Worm (Caenorhabditis elegans) whole organism, midembryonic: Measurements from ENCODE around the gene nhr-37.
"Not testable (repeated sequence)": the region's sequence is repeated elsewhere in the genome, so short reads cannot be mapped to it uniquely, and the experiment has no call there.

Experiments
- T22C8.4 ChIP-seq: fragments of 200-800 bp; sonication (Bioruptor generic); IDR thresholded peaks from 2 replicates; pipeline ENCODE4 v1.3.6; 2022; ENCODE audit warnings: missing genetic modification characterization, missing compliant biosample characterization
- cog-1 ChIP-seq: sonication (generic microtip); optimal IDR thresholded peaks from 2 replicates; lab custom pipeline; 2016; ENCODE audit warnings: missing genetic modification characterization, missing compliant biosample characterization
- flt-1 ChIP-seq: fragments of 200-800 bp; sonication (Bioruptor generic); IDR thresholded peaks from 2 replicates; pipeline ENCODE4 v1.3.6; 2022; ENCODE audit warnings: missing genetic modification characterization, missing compliant biosample characterization
- klf-2 ChIP-seq: fragments of 200-800 bp; sonication (Bioruptor generic); conservative IDR thresholded peaks from 2 replicates; pipeline ENCODE4 v1.3.6; 2022; ENCODE audit warnings: missing genetic modification reagents, missing genetic modification characterization, missing compliant biosample characterization
- med-1 ChIP-seq: sonication (generic microtip); optimal IDR thresholded peaks from 2 replicates; lab custom pipeline; 2017; ENCODE audit warnings: missing genetic modification characterization, mild to moderate bottlenecking, missing compliant biosample characterization, antibody characterized with exemption, missing genetic modification reagents; ENCODE audit not compliant: insufficient read depth
- ref-1 ChIP-seq: fragments of 200-800 bp; sonication (Bioruptor generic); conservative IDR thresholded peaks from 2 replicates; pipeline ENCODE4 v1.3.6; 2022; ENCODE audit warnings: missing genetic modification reagents, missing genetic modification characterization, missing compliant biosample characterization
- tab-1 ChIP-seq: fragments of 200-800 bp; sonication (Bioruptor generic); IDR thresholded peaks from 2 replicates; pipeline ENCODE4 v1.3.6; 2022; ENCODE audit warnings: missing genetic modification characterization, missing compliant biosample characterization
- ztf-23 ChIP-seq: fragments of 200-800 bp; sonication (Bioruptor generic); IDR thresholded peaks from 2 replicates; pipeline ENCODE4 v1.3.6; 2022; ENCODE audit warnings: missing genetic modification reagents, missing genetic modification characterization, missing compliant biosample characterization
- ztf-29 ChIP-seq: fragments of 200-800 bp; sonication (Bioruptor generic); IDR thresholded peaks from 2 replicates; pipeline ENCODE4 v1.3.6; 2022; ENCODE audit warnings: missing genetic modification reagents, missing genetic modification characterization, missing compliant biosample characterization

nhr-37 gene

ce11 chrV:6621894-6622293, at the start of gene nhr-37:
Gene nhr-37, plus strand, starts transcription at chrV:6622194.
- no peak for TF ChIP-seq T22C8.4 (GFP tag; lab: Robert Waterston, UW)

ce11 chrV:6575406-6576130, 46.4 kb upstream of the nhr-37 start, which contains the start of gene fut-2:
Gene fut-2, minus strand, starts transcription at chrV:6575890.
- TF ChIP-seq tab-1 (GFP tag; lab: Robert Waterston, UW) (no peak), med-1 (GFP tag; lab: Kevin White, UChicago) (no peak), klf-2 (GFP tag; lab: Robert Waterston, UW) (no peak), cog-1 (tag; lab: Kevin White, UChicago) (no peak), flt-1 (no peak), ztf-29 (GFP tag; lab: Robert Waterston, UW) (no peak), ref-1 (GFP tag; lab: Robert Waterston, UW) (no peak), T22C8.4 (GFP tag; lab: Robert Waterston, UW) (no peak), ztf-23 (no peak)

ce11 chrV:6576567-6576966, 45.4 kb upstream of the nhr-37 start, which contains the start of gene EGAP9.4:
Gene EGAP9.4, plus strand, starts transcription at chrV:6576867.
- TF ChIP-seq ztf-29 (GFP tag; lab: Robert Waterston, UW) (no peak), ref-1 (GFP tag; lab: Robert Waterston, UW) (no peak), ztf-23 (no peak), med-1 (GFP tag; lab: Kevin White, UChicago) (no peak), tab-1 (GFP tag; lab: Robert Waterston, UW) (no peak)

- TF ChIP-seq ztf-23 (no peak), cog-1 (tag; lab: Kevin White, UChicago) (no peak), ref-1 (GFP tag; lab: Robert Waterston, UW) (no peak), tab-1 (GFP tag; lab: Robert Waterston, UW) (no peak), flt-1 (no peak), T22C8.4 (GFP tag; lab: Robert Waterston, UW) (no peak), klf-2 (GFP tag; lab: Robert Waterston, UW) (no peak), ztf-29 (GFP tag; lab: Robert Waterston, UW) (no peak), med-1 (GFP tag; lab: Kevin White, UChicago) (no peak)
Measured at ce11 chrV:6579992-6580391, 42.0 kb upstream of the nhr-37 start, which contains the start of gene EGAP9.3. Gene EGAP9.3, minus strand, starts transcription at chrV:6580122.

- TF ChIP-seq T22C8.4 (GFP tag; lab: Robert Waterston, UW); ztf-23; cog-1 (tag; lab: Kevin White, UChicago): not testable (repeated sequence)
Measured at ce11 chrV:6581762-6582161, 40.2 kb upstream of the nhr-37 start, which contains the start of gene ZK1055.4. Gene ZK1055.4, plus strand, starts transcription at chrV:6582062.

- TF ChIP-seq med-1 (GFP tag; lab: Kevin White, UChicago) (no peak), T22C8.4 (GFP tag; lab: Robert Waterston, UW) (no peak), cog-1 (tag; lab: Kevin White, UChicago) (no peak), tab-1 (GFP tag; lab: Robert Waterston, UW) (no peak), ref-1 (GFP tag; lab: Robert Waterston, UW) (no peak), ztf-23 (no peak), ztf-29 (GFP tag; lab: Robert Waterston, UW) (no peak), klf-2 (GFP tag; lab: Robert Waterston, UW) (no peak), flt-1 (no peak)
Measured at ce11 chrV:6590283-6590682, 31.7 kb upstream of the nhr-37 start, which contains the start of gene ZK1055.2. Gene ZK1055.2, plus strand, starts transcription at chrV:6590583.

- no peak for TF ChIP-seq med-1 (GFP tag; lab: Kevin White, UChicago)
- no peak for TF ChIP-seq T22C8.4 (GFP tag; lab: Robert Waterston, UW)
- no peak for TF ChIP-seq cog-1 (tag; lab: Kevin White, UChicago)
- no peak for TF ChIP-seq ref-1 (GFP tag; lab: Robert Waterston, UW)
- TF ChIP-seq flt-1 = no peak
- TF ChIP-seq klf-2 (GFP tag; lab: Robert Waterston, UW) = no peak
- TF ChIP-seq ztf-23 = no peak
- no peak for TF ChIP-seq ztf-29 (GFP tag; lab: Robert Waterston, UW)
- no peak for TF ChIP-seq tab-1 (GFP tag; lab: Robert Waterston, UW)
Measured at ce11 chrV:6593700-6594244, 28.2 kb upstream of the nhr-37 start, which contains the start of gene hcp-1. Gene hcp-1, plus strand, starts transcription at chrV:6594194.

- TF ChIP-seq med-1 (GFP tag; lab: Kevin White, UChicago) = no peak
- TF ChIP-seq ztf-23 = no peak
- no peak for TF ChIP-seq ztf-29 (GFP tag; lab: Robert Waterston, UW)
- TF ChIP-seq tab-1 (GFP tag; lab: Robert Waterston, UW) = no peak
- no peak for TF ChIP-seq cog-1 (tag; lab: Kevin White, UChicago)
Measured at ce11 chrV:6602556-6603062, 19.4 kb upstream of the nhr-37 start, which contains the start of gene ZK1055.6. Gene ZK1055.6, minus strand, starts transcription at chrV:6602606.

ce11 chrV:6605275-6605674, 16.7 kb upstream of the nhr-37 start, which contains the start of gene ZK1055.7:
Gene ZK1055.7, minus strand, starts transcription at chrV:6605375.
- TF ChIP-seq ref-1 (GFP tag; lab: Robert Waterston, UW) (no peak), flt-1 (no peak), cog-1 (tag; lab: Kevin White, UChicago) (no peak), ztf-29 (GFP tag; lab: Robert Waterston, UW) (no peak)
